Fruit fly (Drosophila melanogaster): Measurements from ENCODE around the gene CG11379.

DNA sequence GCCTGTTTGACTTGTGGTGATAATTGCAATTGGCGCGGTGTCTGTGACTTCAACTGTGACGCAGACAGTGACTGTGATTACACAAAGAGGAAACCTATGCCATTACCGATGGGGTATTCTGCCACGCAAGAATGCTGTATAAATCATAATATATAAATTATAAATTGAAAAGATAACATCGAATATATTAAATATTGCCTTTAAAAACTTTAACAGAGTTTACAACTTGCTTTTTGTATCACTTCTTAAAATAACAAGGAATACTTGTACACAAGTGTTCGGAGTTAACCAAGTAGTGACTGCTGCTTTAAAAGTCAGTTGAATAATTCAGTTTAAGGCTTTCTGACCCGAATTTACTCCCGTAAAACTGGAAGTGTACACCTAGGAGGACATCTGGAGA, at the start of gene CG11379:
- TF ChIP-seq Hnf4 (GFP tag; optimal IDR thresholded peaks at IDR 0.05) (no peak), fru (GFP tag; optimal IDR thresholded peaks at IDR 0.05) (no peak), br (GFP tag; optimal IDR thresholded peaks at IDR 0.05) (no peak), h (GFP tag; optimal IDR thresholded peaks at IDR 0.05) (no peak), Vsx2 (GFP tag; optimal IDR thresholded peaks at IDR 0.05; ENCODE audit: partially characterized antibody) (no peak), pan (optimal IDR thresholded peaks at IDR 0.05) (no peak), usp (GFP tag; optimal IDR thresholded peaks at IDR 0.05) (no peak), jim (GFP tag; optimal IDR thresholded peaks at IDR 0.05) (no peak), psq (GFP tag; optimal IDR thresholded peaks at IDR 0.05) (no peak), N (GFP tag; optimal IDR thresholded peaks at IDR 0.05) (no peak), Abd-B (GFP tag; optimal IDR thresholded peaks at IDR 0.05) (no peak)

Data from whole organism, wandering third instar larva.